Fruit fly (Drosophila melanogaster) whole organism, embryonic: ENCODE data around the gene CG34008.
A peak's percentile ranks its signal among the peaks of the same experiment; 100 is the strongest.

Source experiments
- Adf1 ChIP-seq: fragments of 200-800 bp; sonication (Bioruptor generic); IDR thresholded peaks from 2 replicates; pipeline ENCODE4 v1.3.6; 2022; ENCODE audit warnings: missing biosample characterization, missing genetic modification characterization
- Atf-2 ChIP-seq: fragments of 200-800 bp; sonication (Bioruptor generic); optimal IDR thresholded peaks from 2 replicates; lab custom pipeline; 2016; ENCODE audit warnings: missing biosample characterization, missing genetic modification characterization
- B-H1 ChIP-seq: fragments of 200-800 bp; sonication (Bioruptor generic); IDR thresholded peaks from 3 replicates; pipeline ENCODE4 v1.3.6; 2022; ENCODE audit warnings: missing biosample characterization, missing genetic modification characterization
- BEAF-32 ChIP-seq: fragments of 200-800 bp; sonication (Bioruptor generic); optimal IDR thresholded peaks from 3 replicates; lab custom pipeline; 2017; ENCODE audit warnings: missing biosample characterization, missing genetic modification characterization, mild to moderate bottlenecking, moderate library complexity, missing genetic modification reagents
- CG10147 ChIP-seq: fragments of 200-800 bp; sonication (Bioruptor generic); optimal IDR thresholded peaks from 2 replicates; lab custom pipeline; 2019; ENCODE audit warnings: missing biosample characterization, mild to moderate bottlenecking, missing genetic modification characterization, moderate library complexity
- CG13287 ChIP-seq: fragments of 200-800 bp; sonication (Bioruptor generic); IDR thresholded peaks from 2 replicates; pipeline ENCODE4 v1.3.6; 2022; ENCODE audit warnings: missing biosample characterization, missing genetic modification characterization; ENCODE audit not compliant: partially characterized antibody
- CG14965 ChIP-seq: fragments of 200-800 bp; sonication (Bioruptor generic); optimal IDR thresholded peaks from 2 replicates; lab custom pipeline; 2016; ENCODE audit warnings: missing biosample characterization, missing genetic modification characterization, borderline replicate concordance
- CG15479 ChIP-seq: fragments of 200-800 bp; sonication (Bioruptor generic); optimal IDR thresholded peaks from 3 replicates; lab custom pipeline; 2019; ENCODE audit warnings: missing biosample characterization, mild to moderate bottlenecking, missing genetic modification characterization, moderate library complexity
- CG1602 ChIP-seq: fragments of 200-800 bp; sonication (Bioruptor generic); optimal IDR thresholded peaks from 3 replicates; lab custom pipeline; 2016; ENCODE audit warnings: missing biosample characterization, missing genetic modification characterization
- CG16813 ChIP-seq: fragments of 200-800 bp; sonication (Bioruptor generic); IDR thresholded peaks from 3 replicates; pipeline ENCODE4 v1.3.6; 2022; ENCODE audit warnings: missing biosample characterization, missing genetic modification characterization; ENCODE audit not compliant: partially characterized antibody
- CG17186 ChIP-seq: fragments of 200-800 bp; sonication (Bioruptor generic); optimal IDR thresholded peaks from 3 replicates; lab custom pipeline; 2017; ENCODE audit warnings: missing biosample characterization, missing genetic modification reagents, missing genetic modification characterization
- CG18764 ChIP-seq: fragments of 200-800 bp; sonication (Bioruptor generic); optimal IDR thresholded peaks from 3 replicates; lab custom pipeline; 2016; ENCODE audit warnings: missing biosample characterization, missing genetic modification characterization
- CG2120 ChIP-seq: fragments of 200-800 bp; sonication (Bioruptor generic); optimal IDR thresholded peaks from 3 replicates; lab custom pipeline; 2016; ENCODE audit warnings: missing biosample characterization, missing genetic modification characterization
- CG2199 ChIP-seq: fragments of 200-800 bp; sonication (Bioruptor generic); IDR thresholded peaks from 3 replicates; pipeline ENCODE4 v1.3.6; 2022; ENCODE audit warnings: missing biosample characterization, missing genetic modification characterization
- CG31388 ChIP-seq: fragments of 200-800 bp; sonication (Bioruptor generic); optimal IDR thresholded peaks from 2 replicates; lab custom pipeline; 2016; ENCODE audit warnings: missing biosample characterization, missing genetic modification characterization
- CG31441 ChIP-seq: fragments of 200-800 bp; sonication (Bioruptor generic); IDR thresholded peaks from 2 replicates; pipeline ENCODE4 v1.3.6; 2022; ENCODE audit warnings: missing biosample characterization, missing genetic modification characterization
- CG3995 ChIP-seq: fragments of 200-800 bp; sonication (Bioruptor generic); optimal IDR thresholded peaks from 3 replicates; lab custom pipeline; 2016; ENCODE audit warnings: missing biosample characterization, missing genetic modification characterization
- CG4282 ChIP-seq: fragments of 200-800 bp; sonication (Bioruptor generic); optimal IDR thresholded peaks from 2 replicates; lab custom pipeline; 2016; ENCODE audit warnings: missing biosample characterization, missing genetic modification characterization
- CG4404 ChIP-seq: fragments of 200-800 bp; sonication (Bioruptor generic); IDR thresholded peaks from 2 replicates; pipeline ENCODE4 v1.3.6; 2022; ENCODE audit warnings: missing biosample characterization, missing genetic modification characterization
- CG5180 ChIP-seq: fragments of 200-800 bp; sonication (Bioruptor generic); optimal IDR thresholded peaks from 3 replicates; lab custom pipeline; 2017; ENCODE audit warnings: missing biosample characterization, missing genetic modification characterization, mild to moderate bottlenecking, moderate library complexity, missing genetic modification reagents
- CG5245 ChIP-seq: fragments of 200-800 bp; sonication (Bioruptor generic); optimal IDR thresholded peaks from 3 replicates; lab custom pipeline; 2016; ENCODE audit warnings: missing biosample characterization, missing genetic modification characterization
- CG6689 ChIP-seq: fragments of 200-800 bp; sonication (Bioruptor generic); IDR thresholded peaks from 2 replicates; pipeline ENCODE4 v1.3.6; 2022; ENCODE audit warnings: missing biosample characterization, missing genetic modification characterization
- CG6854 ChIP-seq: fragments of 200-800 bp; sonication (Bioruptor generic); optimal IDR thresholded peaks from 3 replicates; lab custom pipeline; 2017; ENCODE audit warnings: missing biosample characterization, mild to moderate bottlenecking, missing genetic modification characterization
- CG7556 ChIP-seq: fragments of 200-800 bp; sonication (Bioruptor generic); optimal IDR thresholded peaks from 2 replicates; lab custom pipeline; 2017; ENCODE audit warnings: missing biosample characterization, mild to moderate bottlenecking, missing genetic modification characterization
- CG7987 ChIP-seq: fragments of 200-800 bp; sonication (Bioruptor generic); optimal IDR thresholded peaks from 2 replicates; lab custom pipeline; 2018; ENCODE audit warnings: missing biosample characterization, mild to moderate bottlenecking, missing genetic modification characterization, moderate library complexity
- CG9437 ChIP-seq: fragments of 200-800 bp; sonication (Bioruptor generic); optimal IDR thresholded peaks from 2 replicates; lab custom pipeline; 2018; ENCODE audit warnings: missing biosample characterization, mild to moderate bottlenecking, missing genetic modification characterization
- CkIIα-i1 ChIP-seq: fragments of 200-800 bp; sonication (Bioruptor generic); IDR thresholded peaks from 2 replicates; pipeline ENCODE4 v1.3.6; 2022; ENCODE audit warnings: missing biosample characterization, missing genetic modification characterization
- D19A ChIP-seq: fragments of 200-800 bp; optimal IDR thresholded peaks from 3 replicates; lab custom pipeline; 2019; ENCODE audit warnings: missing biosample characterization, mild to moderate bottlenecking, missing genetic modification characterization, moderate library complexity
- Dip3 ChIP-seq: fragments of 200-800 bp; sonication (Bioruptor generic); optimal IDR thresholded peaks from 3 replicates; lab custom pipeline; 2016; ENCODE audit warnings: missing biosample characterization, missing genetic modification characterization
- Dp ChIP-seq: fragments of 200-800 bp; sonication (Bioruptor generic); optimal IDR thresholded peaks from 2 replicates; lab custom pipeline; 2018; ENCODE audit warnings: missing biosample characterization, mild to moderate bottlenecking, missing genetic modification characterization, moderate library complexity
- Gsc ChIP-seq: fragments of 200-800 bp; sonication (Bioruptor generic); IDR thresholded peaks from 2 replicates; pipeline ENCODE4 v1.3.6; 2022; ENCODE audit warnings: missing biosample characterization, missing genetic modification characterization
- MTF-1 ChIP-seq: fragments of 200-800 bp; sonication (Bioruptor generic); optimal IDR thresholded peaks from 2 replicates; lab custom pipeline; 2018; ENCODE audit warnings: missing biosample characterization, mild to moderate bottlenecking, missing genetic modification characterization, borderline replicate concordance
- Myb ChIP-seq: fragments of 200-800 bp; sonication (Bioruptor generic); optimal IDR thresholded peaks from 2 replicates; lab custom pipeline; 2016; ENCODE audit warnings: missing biosample characterization, missing genetic modification characterization
- Opbp ChIP-seq: fragments of 200-800 bp; sonication (Bioruptor generic); IDR thresholded peaks from 3 replicates; pipeline ENCODE4 v1.3.6; 2022; ENCODE audit warnings: missing biosample characterization, missing genetic modification characterization; ENCODE audit not compliant: partially characterized antibody
- Ssrp ChIP-seq: fragments of 200-800 bp; sonication (Bioruptor generic); optimal IDR thresholded peaks from 2 replicates; lab custom pipeline; 2018; ENCODE audit warnings: missing biosample characterization, mild to moderate bottlenecking, missing genetic modification characterization, moderate library complexity
- Usf ChIP-seq: fragments of 200-800 bp; sonication (Bioruptor generic); optimal IDR thresholded peaks from 2 replicates; lab custom pipeline; 2017; ENCODE audit warnings: missing genotype, missing biosample characterization, missing genetic modification characterization
- ac ChIP-seq: fragments of 200-800 bp; sonication (Bioruptor generic); optimal IDR thresholded peaks from 3 replicates; lab custom pipeline; 2017; ENCODE audit warnings: missing biosample characterization, mild to moderate bottlenecking, missing genetic modification characterization
- crc ChIP-seq: fragments of 200-800 bp; sonication (Bioruptor generic); optimal IDR thresholded peaks from 2 replicates; lab custom pipeline; 2016; ENCODE audit warnings: missing biosample characterization, missing genetic modification characterization
- esg ChIP-seq: fragments of 200-800 bp; sonication (Bioruptor generic); conservative IDR thresholded peaks from 2 replicates; pipeline ENCODE4 v1.3.6; 2022; ENCODE audit warnings: missing biosample characterization, missing genetic modification characterization
- grn ChIP-seq: fragments of 200-800 bp; sonication (Bioruptor generic); optimal IDR thresholded peaks from 3 replicates; lab custom pipeline; 2017; ENCODE audit warnings: missing biosample characterization, missing genetic modification characterization
- gsb ChIP-seq: fragments of 200-800 bp; sonication (Bioruptor generic); IDR thresholded peaks from 2 replicates; pipeline ENCODE4 v1.3.6; 2022; ENCODE audit warnings: missing biosample characterization, missing genetic modification characterization
- ind ChIP-seq: fragments of 200-800 bp; sonication (Bioruptor generic); optimal IDR thresholded peaks from 3 replicates; lab custom pipeline; 2016; ENCODE audit warnings: missing biosample characterization, missing genetic modification characterization
- inv ChIP-seq: fragments of 200-800 bp; sonication (Bioruptor generic); IDR thresholded peaks from 2 replicates; pipeline ENCODE4 v1.3.6; 2022; ENCODE audit warnings: missing biosample characterization, missing genetic modification characterization; ENCODE audit not compliant: partially characterized antibody
- jigr1 ChIP-seq: fragments of 200-800 bp; sonication (Bioruptor generic); IDR thresholded peaks from 3 replicates; pipeline ENCODE4 v1.3.6; 2022; ENCODE audit warnings: missing biosample characterization, missing genetic modification characterization
- kni ChIP-seq: fragments of 200-800 bp; sonication (Bioruptor generic); optimal IDR thresholded peaks from 3 replicates; lab custom pipeline; 2017; ENCODE audit warnings: mild to moderate bottlenecking, missing biosample characterization, missing genetic modification reagents, missing genetic modification characterization
- knrl ChIP-seq: fragments of 200-800 bp; sonication (Bioruptor generic); IDR thresholded peaks from 3 replicates; pipeline ENCODE4 v1.3.6; 2022; ENCODE audit warnings: missing biosample characterization, missing genetic modification characterization; ENCODE audit not compliant: partially characterized antibody
- pnt ChIP-seq: fragments of 200-800 bp; sonication (Bioruptor generic); optimal IDR thresholded peaks from 3 replicates; lab custom pipeline; 2016; ENCODE audit warnings: missing biosample characterization, missing genetic modification characterization
- sens ChIP-seq: fragments of 200-800 bp; sonication (Bioruptor generic); peaks from one replicate; lab custom pipeline; 2016; ENCODE audit warnings: missing biosample characterization, missing genetic modification characterization
- stc ChIP-seq: fragments of 200-800 bp; sonication (Bioruptor generic); IDR thresholded peaks from 2 replicates; pipeline ENCODE4 v1.3.6; 2022; ENCODE audit warnings: missing biosample characterization, missing genetic modification characterization
- tx ChIP-seq: fragments of 200-800 bp; sonication (Bioruptor generic); optimal IDR thresholded peaks from 2 replicates; lab custom pipeline; 2016; ENCODE audit warnings: missing biosample characterization, missing genetic modification characterization
- z ChIP-seq: fragments of 200-800 bp; sonication (Bioruptor generic); IDR thresholded peaks from 3 replicates; pipeline ENCODE4 v1.3.6; 2022; ENCODE audit warnings: missing biosample characterization, missing genetic modification characterization
- zen2 ChIP-seq: fragments of 200-800 bp; sonication (Bioruptor generic); IDR thresholded peaks from 3 replicates; pipeline ENCODE4 v1.3.6; 2022; ENCODE audit warnings: missing biosample characterization, missing genetic modification characterization; ENCODE audit not compliant: partially characterized antibody

The CG34008 gene

DNA sequence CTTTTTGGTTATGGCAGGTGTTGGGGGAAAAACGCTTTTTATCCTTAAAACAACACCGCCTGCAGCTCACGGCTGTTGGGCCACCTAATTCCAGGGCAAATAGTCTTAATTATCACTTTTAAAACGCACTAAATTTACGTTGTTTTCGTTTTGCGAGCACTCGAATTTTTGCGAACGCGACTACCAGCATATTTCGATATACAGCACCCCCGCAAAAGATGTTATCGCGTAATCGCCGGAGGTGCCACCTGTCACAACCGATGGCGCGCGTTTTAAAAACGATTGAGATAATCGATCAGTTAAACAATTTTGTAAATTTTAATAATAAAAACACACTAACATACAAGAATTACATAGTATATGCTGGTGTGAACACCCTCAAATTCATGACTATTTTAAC is 29.2 kb downstream of the CG34008 start, which contains the start of gene Stat92E (continued):
- TF ChIP-seq Dip3 (GFP tag; lab: Kevin White, UChicago) = no peak
- no peak for TF ChIP-seq Atf-2 (GFP tag; lab: Kevin White, UChicago)
- TF ChIP-seq esg (GFP tag; lab: Robert Waterston, UW) = no peak
- no peak for TF ChIP-seq crc
- TF ChIP-seq ind (GFP tag; lab: Kevin White, UChicago) = no peak
- no peak for TF ChIP-seq Gsc (GFP tag; lab: Robert Waterston, UW)
- no peak for TF ChIP-seq CkIIα-i1
- peak; percentile 47 for TF ChIP-seq CG3995 (GFP tag; lab: Kevin White, UChicago)
- no peak for TF ChIP-seq CG4282 (GFP tag; lab: Kevin White, UChicago)
- TF ChIP-seq MTF-1 = no peak
- no peak for TF ChIP-seq CG9437
- TF ChIP-seq CG2120 (GFP tag; lab: Kevin White, UChicago) = no peak
- no peak for TF ChIP-seq CG31388 (GFP tag; lab: Kevin White, UChicago)
- peak; percentile 95 for TF ChIP-seq Dp (GFP tag; lab: Kevin White, UChicago)
- TF ChIP-seq CG4404 (GFP tag; lab: Robert Waterston, UW) = no peak
- TF ChIP-seq CG5245 = no peak
- no peak for TF ChIP-seq Ssrp (tag; lab: Kevin White, UChicago)
- no peak for TF ChIP-seq z
- 0 out of 3 replicates have a peak, but pooled peaks have one; percentile 17 for TF ChIP-seq CG2199 (GFP tag; lab: Robert Waterston, UW)
- TF ChIP-seq kni (GFP tag; lab: Kevin White, UChicago) = no peak
- no peak for TF ChIP-seq CG15479
- no peak for TF ChIP-seq CG31441 (GFP tag; lab: Robert Waterston, UW)
- no peak for TF ChIP-seq ac (GFP tag; lab: Kevin White, UChicago)
- TF ChIP-seq jigr1 (GFP tag; lab: Robert Waterston, UW) = no peak
- TF ChIP-seq inv (GFP tag; lab: Robert Waterston, UW) = no peak
- TF ChIP-seq pnt (GFP tag; lab: Kevin White, UChicago) = no peak
- TF ChIP-seq CG13287 (GFP tag; lab: Robert Waterston, UW) = peak; percentile 10; the same call in 1 of the 2 replicates
- no peak for TF ChIP-seq B-H1
- TF ChIP-seq CG6689 (GFP tag; lab: Robert Waterston, UW) = no peak
- no peak for TF ChIP-seq Usf (GFP tag; lab: Kevin White, UChicago)
- no peak for TF ChIP-seq Adf1
- no peak for TF ChIP-seq CG18764 (GFP tag; lab: Kevin White, UChicago)
- no peak for TF ChIP-seq D19A (tag; lab: Kevin White, UChicago)
- TF ChIP-seq CG7987 (GFP tag; lab: Kevin White, UChicago) = no peak
- no peak for TF ChIP-seq CG14965 (GFP tag; lab: Kevin White, UChicago)
- TF ChIP-seq gsb (GFP tag; lab: Robert Waterston, UW) = no peak
- no peak for TF ChIP-seq Myb (GFP tag; lab: Kevin White, UChicago)
- TF ChIP-seq CG5180 (GFP tag; lab: Kevin White, UChicago) = no peak
- peak; percentile 76 for TF ChIP-seq sens
- no peak for TF ChIP-seq zen2 (GFP tag; lab: Robert Waterston, UW)
- peak; percentile 45 for TF ChIP-seq CG17186 (GFP tag; lab: Kevin White, UChicago)
- TF ChIP-seq CG1602 (GFP tag; lab: Kevin White, UChicago) = no peak
- no peak for TF ChIP-seq Opbp
- TF ChIP-seq CG10147 (GFP tag; lab: Kevin White, UChicago) = no peak
- TF ChIP-seq stc (GFP tag; lab: Robert Waterston, UW) = no peak
- TF ChIP-seq CG6854 = no peak
- peak; percentile 87 for TF ChIP-seq grn
- no peak for TF ChIP-seq CG7556 (GFP tag; lab: Kevin White, UChicago)
- no peak for TF ChIP-seq knrl
- no peak for TF ChIP-seq tx (GFP tag; lab: Kevin White, UChicago)
- TF ChIP-seq BEAF-32 (GFP tag; lab: Kevin White, UChicago) = peak; percentile 35
- peak; percentile 35; the same call in 1 of the 3 replicates for TF ChIP-seq CG16813 (GFP tag; lab: Robert Waterston, UW)
